Worm (Caenorhabditis elegans) whole organism, L1 larva: Measurements from ENCODE around the gene F53C11.4.

Experiments
- C16A3.4 ChIP-seq: fragments of 150-350 bp; optimal IDR thresholded peaks from 2 replicates; lab custom pipeline; 2014; ENCODE audit warnings: missing biosample characterization, missing genetic modification characterization
- F16B12.6 ChIP-seq: fragments of 150-350 bp; optimal IDR thresholded peaks from 2 replicates; lab custom pipeline; 2014; ENCODE audit warnings: missing biosample characterization, missing genetic modification characterization
- Y116A8C.19 ChIP-seq: sonication (generic microtip); optimal IDR thresholded peaks from 2 replicates; lab custom pipeline; 2016; ENCODE audit warnings: missing compliant biosample characterization, missing genetic modification characterization, borderline replicate concordance
- aha-1 ChIP-seq: fragments of 150-350 bp; optimal IDR thresholded peaks from 2 replicates; lab custom pipeline; 2014; ENCODE audit warnings: missing biosample characterization, missing genetic modification characterization
- aly-2 ChIP-seq: fragments of 150-350 bp; optimal IDR thresholded peaks from 2 replicates; lab custom pipeline; 2014; ENCODE audit warnings: missing biosample characterization, missing genetic modification characterization
- blmp-1 ChIP-seq: fragments of 150-350 bp; optimal IDR thresholded peaks from 2 replicates; lab custom pipeline; 2014; ENCODE audit warnings: missing biosample characterization, missing genetic modification characterization
- ceh-90 ChIP-seq: sonication (generic microtip); optimal IDR thresholded peaks from 2 replicates; lab custom pipeline; 2016; ENCODE audit warnings: missing genetic modification characterization, missing compliant biosample characterization
- ces-1 ChIP-seq: fragments of 150-350 bp; optimal IDR thresholded peaks from 2 replicates; lab custom pipeline; 2014; ENCODE audit warnings: missing biosample characterization, missing genetic modification reagents, missing genetic modification characterization
- dpl-1 ChIP-seq, 3 experiments: fragments of 150-350 bp in 2 of 3; sonication (generic microtip) in 1 of 3; optimal IDR thresholded peaks; 2 replicates each; lab custom pipeline; 2014 to 2017; ENCODE audit warnings: missing biosample characterization in 3 of 3, missing genetic modification characterization in 3 of 3, missing genetic modification reagents in 3 of 3
- egl-13 ChIP-seq: sonication (generic microtip); optimal IDR thresholded peaks from 2 replicates; lab custom pipeline; 2016; ENCODE audit warnings: missing genotype, missing genetic modification reagents, missing genetic modification characterization, missing compliant biosample characterization
- elt-3 ChIP-seq, 6 experiments: fragments of 150-350 bp in 1 of 6; sonication (generic microtip); optimal IDR thresholded peaks; 2 replicates each; lab custom pipeline; 2017 to 2018; ENCODE audit warnings: missing biosample characterization in 6 of 6, missing genetic modification characterization in 6 of 6, inconsistent platforms in 1 of 6
- ets-5 ChIP-seq: fragments of 200-800 bp; sonication (Bioruptor generic); IDR thresholded peaks from 2 replicates; pipeline ENCODE4 v1.3.6; 2022; ENCODE audit warnings: missing genetic modification characterization, missing compliant biosample characterization
- fkh-10 ChIP-seq: sonication (generic microtip); optimal IDR thresholded peaks from 2 replicates; lab custom pipeline; 2017; ENCODE audit warnings: missing biosample characterization, missing genetic modification reagents, missing genetic modification characterization
- fkh-4 ChIP-seq: sonication (generic microtip); optimal IDR thresholded peaks from 2 replicates; lab custom pipeline; 2016; ENCODE audit warnings: missing compliant biosample characterization, missing genetic modification characterization, borderline replicate concordance
- fkh-8 ChIP-seq: sonication (generic microtip); optimal IDR thresholded peaks from 2 replicates; lab custom pipeline; 2016; ENCODE audit warnings: mild to moderate bottlenecking, missing genetic modification characterization, missing compliant biosample characterization
- grh-1 ChIP-seq: fragments of 200-800 bp; sonication (Bioruptor generic); IDR thresholded peaks from 2 replicates; pipeline ENCODE4 v1.3.6; 2022; ENCODE audit warnings: missing genetic modification reagents, missing genetic modification characterization, missing compliant biosample characterization
- hlh-17 ChIP-seq: fragments of 200-800 bp; sonication (Bioruptor generic); optimal IDR thresholded peaks from 2 replicates; lab custom pipeline; 2018; ENCODE audit warnings: missing genetic modification characterization, mild to moderate bottlenecking, missing compliant biosample characterization, moderate library complexity, borderline replicate concordance
- isw-1 ChIP-seq: fragments of 200-800 bp; sonication (Bioruptor generic); IDR thresholded peaks from 2 replicates; pipeline ENCODE4 v1.3.6; 2022; ENCODE audit warnings: missing genetic modification characterization, missing compliant biosample characterization
- jun-1 ChIP-seq: fragments of 150-350 bp; optimal IDR thresholded peaks from 2 replicates; lab custom pipeline; 2014; ENCODE audit warnings: missing biosample characterization, missing genetic modification reagents, missing genetic modification characterization
- lin-13 ChIP-seq: fragments of 150-350 bp; optimal IDR thresholded peaks from 2 replicates; lab custom pipeline; 2014; ENCODE audit warnings: missing biosample characterization, missing genetic modification reagents, missing genetic modification characterization
- lin-14 ChIP-seq: fragments of 200-800 bp; sonication (Bioruptor generic); optimal IDR thresholded peaks from 2 replicates; lab custom pipeline; 2018; ENCODE audit warnings: mild to moderate bottlenecking, missing genetic modification characterization, moderate library complexity, missing compliant biosample characterization
- lin-15B ChIP-seq: fragments of 150-350 bp; sonication (generic microtip); optimal IDR thresholded peaks from 3 replicates; lab custom pipeline; 2014; ENCODE audit warnings: missing biosample characterization, missing genetic modification characterization
- lin-39 ChIP-seq: fragments of 150-350 bp; optimal IDR thresholded peaks from 2 replicates; lab custom pipeline; 2014; ENCODE audit warnings: missing biosample characterization, missing genetic modification reagents, missing genetic modification characterization
- lsy-2 ChIP-seq, 2 experiments: fragments of 150-350 bp; optimal IDR thresholded peaks; 2 replicates each; lab custom pipeline; 2014; ENCODE audit warnings: missing biosample characterization in 2 of 2, missing genetic modification characterization in 2 of 2
- mdl-1 ChIP-seq, 2 experiments: fragments of 150-350 bp; optimal IDR thresholded peaks; 2 replicates each; lab custom pipeline; 2014 to 2017; ENCODE audit warnings: missing biosample characterization in 2 of 2, missing genetic modification characterization in 2 of 2, inconsistent platforms in 1 of 2
- mep-1 ChIP-seq: fragments of 150-350 bp; optimal IDR thresholded peaks from 2 replicates; lab custom pipeline; 2014; ENCODE audit warnings: missing biosample characterization, missing genetic modification characterization
- nhr-12 ChIP-seq: sonication (generic microtip); optimal IDR thresholded peaks from 2 replicates; lab custom pipeline; 2017; ENCODE audit warnings: missing biosample characterization, missing genetic modification characterization
- nhr-19 ChIP-seq: fragments of 200-800 bp; sonication (Bioruptor generic); conservative IDR thresholded peaks from 2 replicates; pipeline ENCODE4 v1.3.6; 2022; ENCODE audit warnings: missing genetic modification characterization, missing compliant biosample characterization
- nhr-237 ChIP-seq: fragments of 150-350 bp; optimal IDR thresholded peaks from 2 replicates; lab custom pipeline; 2014; ENCODE audit warnings: missing biosample characterization, missing genetic modification characterization
- nhr-47 ChIP-seq: sonication (generic microtip); optimal IDR thresholded peaks from 2 replicates; lab custom pipeline; 2016; ENCODE audit warnings: mild to moderate bottlenecking, missing genetic modification characterization, moderate library complexity, missing compliant biosample characterization
- nhr-71 ChIP-seq: sonication (generic microtip); optimal IDR thresholded peaks from 2 replicates; lab custom pipeline; 2016; ENCODE audit warnings: mild to moderate bottlenecking, missing genetic modification characterization, moderate library complexity, missing compliant biosample characterization
- nhr-77 ChIP-seq: fragments of 150-350 bp; optimal IDR thresholded peaks from 2 replicates; lab custom pipeline; 2014; ENCODE audit warnings: missing biosample characterization, missing genetic modification characterization
- nhr-84 ChIP-seq: sonication (generic microtip); optimal IDR thresholded peaks from 2 replicates; lab custom pipeline; 2017; ENCODE audit warnings: missing biosample characterization, missing genetic modification characterization
- pax-3 ChIP-seq: fragments of 200-800 bp; sonication (Bioruptor generic); optimal IDR thresholded peaks from 2 replicates; lab custom pipeline; 2018; ENCODE audit warnings: mild to moderate bottlenecking, missing genetic modification characterization, moderate library complexity, missing compliant biosample characterization
- skn-1 ChIP-seq: fragments of 150-350 bp; optimal IDR thresholded peaks from 2 replicates; lab custom pipeline; 2014; ENCODE audit warnings: missing biosample characterization, missing genetic modification characterization
- snpc-4 ChIP-seq: fragments of 150-350 bp; optimal IDR thresholded peaks from 2 replicates; lab custom pipeline; 2014; ENCODE audit warnings: missing biosample characterization, missing genetic modification characterization
- snu-23 ChIP-seq: sonication (generic microtip); optimal IDR thresholded peaks from 2 replicates; lab custom pipeline; 2016; ENCODE audit warnings: missing genetic modification characterization, missing compliant biosample characterization
- sox-4 ChIP-seq: sonication (generic microtip); optimal IDR thresholded peaks from 2 replicates; lab custom pipeline; 2016; ENCODE audit warnings: missing genetic modification characterization, missing compliant biosample characterization
- sup-37 ChIP-seq: fragments of 200-800 bp; sonication (Bioruptor generic); optimal IDR thresholded peaks from 2 replicates; lab custom pipeline; 2018; ENCODE audit warnings: mild to moderate bottlenecking, missing genetic modification characterization, missing compliant biosample characterization
- swsn-7 ChIP-seq: sonication (generic microtip); optimal IDR thresholded peaks from 2 replicates; lab custom pipeline; 2016; ENCODE audit warnings: missing genetic modification characterization, missing compliant biosample characterization
- unc-130 ChIP-seq: fragments of 150-350 bp; optimal IDR thresholded peaks from 2 replicates; lab custom pipeline; 2017; ENCODE audit warnings: missing biosample characterization, missing genetic modification characterization, inconsistent platforms
- unc-30 ChIP-seq: sonication (generic microtip); optimal IDR thresholded peaks from 2 replicates; lab custom pipeline; 2017; ENCODE audit warnings: missing biosample characterization, missing genetic modification characterization
- unc-62 ChIP-seq: fragments of 150-350 bp; optimal IDR thresholded peaks from 2 replicates; lab custom pipeline; 2014; ENCODE audit warnings: missing biosample characterization, missing genetic modification reagents, missing genetic modification characterization
- unc-86 ChIP-seq: sonication (generic microtip); optimal IDR thresholded peaks from 2 replicates; lab custom pipeline; 2016; ENCODE audit warnings: missing genetic modification characterization, missing compliant biosample characterization
- vab-15 ChIP-seq: sonication (generic microtip); optimal IDR thresholded peaks from 2 replicates; lab custom pipeline; 2017; ENCODE audit warnings: missing genotype, mild to moderate bottlenecking, missing genetic modification characterization, missing compliant biosample characterization
- xbp-1 ChIP-seq: sonication (generic microtip); optimal IDR thresholded peaks from 2 replicates; lab custom pipeline; 2016; ENCODE audit warnings: missing genetic modification characterization, missing compliant biosample characterization
- zag-1 ChIP-seq: fragments of 150-350 bp; optimal IDR thresholded peaks from 2 replicates; lab custom pipeline; 2014; ENCODE audit warnings: missing biosample characterization, missing genetic modification characterization
- zip-4 ChIP-seq: fragments of 200-800 bp; sonication (Bioruptor generic); optimal IDR thresholded peaks from 2 replicates; lab custom pipeline; 2018; ENCODE audit warnings: mild to moderate bottlenecking, missing genetic modification characterization, moderate library complexity, missing compliant biosample characterization
- ztf-4 ChIP-seq: fragments of 150-350 bp; optimal IDR thresholded peaks from 2 replicates; lab custom pipeline; 2014; ENCODE audit warnings: missing biosample characterization, missing genetic modification characterization

Gene F53C11.4

DNA sequence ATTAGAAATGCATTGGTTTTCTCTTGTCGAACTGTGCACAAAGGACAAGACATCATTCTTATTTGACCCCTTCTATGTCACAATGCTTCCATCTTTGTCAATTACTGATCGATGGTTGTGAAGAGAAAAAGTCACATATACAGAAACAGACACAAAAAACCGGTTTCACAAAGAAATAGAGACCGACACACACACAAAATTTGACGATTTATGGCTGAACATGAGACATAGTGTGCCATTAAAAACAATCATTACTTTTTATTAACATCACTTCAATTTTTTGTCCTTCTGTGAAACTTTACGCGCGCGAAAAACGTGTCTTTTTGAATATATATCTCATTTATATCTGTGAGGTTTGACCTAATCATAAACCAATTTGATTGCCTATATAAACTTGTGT, 3.4 kb upstream of the F53C11.4 start (continued):
- TF ChIP-seq grh-1 = peak; percentile 91
- TF ChIP-seq blmp-1 (tag; lab: Kevin White, UChicago) = peak; percentile 54
- TF ChIP-seq nhr-71 (tag; lab: Kevin White, UChicago) = peak; percentile 60
- TF ChIP-seq lsy-2 (tag; optimal IDR thresholded peaks at IDR 0.05; lab: Kevin White, UChicago) = peak in 1 of 2 experiments; percentile 58
- TF ChIP-seq unc-86 (tag; lab: Kevin White, UChicago) = peak; percentile 4
- TF ChIP-seq egl-13 = no peak
- peak; percentile 41; the same call in 1 of the 2 replicates for TF ChIP-seq nhr-19 (GFP tag; lab: Robert Waterston, UW)

DNA sequence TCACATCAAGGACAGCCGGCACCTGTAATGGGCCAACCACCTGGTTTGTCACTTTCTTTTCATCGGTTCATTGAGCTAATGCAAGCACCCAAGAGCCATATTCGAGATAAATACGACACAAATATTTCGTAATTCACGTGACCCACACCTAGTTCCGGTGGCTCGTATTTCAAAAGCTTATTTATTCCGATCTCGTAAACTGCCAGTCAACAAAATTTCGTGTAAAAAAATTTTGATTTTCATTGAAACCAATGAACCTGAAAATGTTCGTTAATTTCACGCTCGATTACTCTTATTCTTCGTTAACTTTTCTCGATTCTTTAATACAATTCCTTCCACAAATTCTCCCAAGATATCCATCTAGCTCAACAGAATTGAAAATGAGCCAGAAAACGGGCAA, 3.0 kb upstream of the F53C11.4 start:
- TF ChIP-seq vab-15 = no peak
- peak; percentile 6 for TF ChIP-seq fkh-8 (tag; lab: Kevin White, UChicago)

DNA sequence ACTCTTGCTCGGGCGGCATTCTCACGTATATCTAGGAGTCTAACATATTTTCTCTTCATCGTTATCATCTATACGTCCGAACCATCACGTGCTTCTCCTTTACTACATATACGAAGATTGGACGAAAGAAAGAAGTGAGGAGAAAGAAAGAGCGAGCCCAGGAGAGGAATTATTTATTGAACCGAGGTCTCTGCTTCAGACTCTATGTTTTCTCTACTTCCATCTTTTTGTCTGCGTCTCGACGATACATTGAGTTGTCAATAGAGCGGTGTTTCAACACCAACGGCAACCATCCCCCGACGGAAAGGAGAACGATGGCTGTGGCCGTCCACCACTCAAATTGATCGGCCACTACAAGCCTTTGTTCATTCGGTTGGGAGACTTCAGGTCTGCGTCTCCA, 2.2 kb upstream of the F53C11.4 start:
- peak; percentile 89 for TF ChIP-seq C16A3.4 (tag; lab: Kevin White, UChicago)
- TF ChIP-seq ztf-4 = peak; percentile 76
- TF ChIP-seq unc-130 (tag; lab: Kevin White, UChicago) = peak; percentile 89
- TF ChIP-seq lin-14 (GFP tag; lab: Kevin White, UChicago) = peak; percentile 98
- peak; percentile 85 for TF ChIP-seq fkh-8 (tag; lab: Kevin White, UChicago)
- peak; percentile 70 for TF ChIP-seq isw-1 (GFP tag; lab: Robert Waterston, UW)
- peak; percentile 87 for TF ChIP-seq pax-3 (tag; lab: Kevin White, UChicago)
- no peak for TF ChIP-seq aha-1 (tag; lab: Kevin White, UChicago)
- TF ChIP-seq grh-1 = peak; percentile 55
- peak; percentile 87 for TF ChIP-seq nhr-77 (tag; lab: Kevin White, UChicago)
- no peak for TF ChIP-seq nhr-84 (tag; lab: Kevin White, UChicago)
- TF ChIP-seq snu-23 (GFP tag; lab: Kevin White, UChicago) = peak; percentile 93
- TF ChIP-seq sox-4 (tag; lab: Kevin White, UChicago) = peak; percentile 60
- no peak for TF ChIP-seq sup-37 (GFP tag; lab: Kevin White, UChicago)
- no peak for TF ChIP-seq ces-1 (GFP tag; lab: Kevin White, UChicago)
- TF ChIP-seq hlh-17 = no peak
- TF ChIP-seq skn-1 = peak; percentile 63
- peak; percentile 39 for TF ChIP-seq snpc-4
- TF ChIP-seq elt-3 (tag; optimal IDR thresholded peaks at IDR 0.05; lab: Kevin White, UChicago) = peak in 2 of 6 experiments; percentile 53 to 54
- peak; percentile 34 for TF ChIP-seq aly-2 (tag; lab: Kevin White, UChicago)
- peak; percentile 16 for TF ChIP-seq zip-4 (GFP tag; lab: Kevin White, UChicago)
- TF ChIP-seq ceh-90 (tag; lab: Kevin White, UChicago) = no peak
- TF ChIP-seq xbp-1 (tag; lab: Kevin White, UChicago) = peak; percentile 70
- TF ChIP-seq dpl-1 (GFP tag; optimal IDR thresholded peaks at IDR 0.05; lab: Kevin White, UChicago) = peak; percentile 30 to 76 (median 65)
- peak; percentile 19 for TF ChIP-seq F16B12.6 (tag; lab: Kevin White, UChicago)
- TF ChIP-seq unc-30 (tag; lab: Kevin White, UChicago) = no peak
- TF ChIP-seq nhr-47 = peak; percentile 83
- peak; percentile 81 for TF ChIP-seq swsn-7 (tag; lab: Kevin White, UChicago)
- no peak for TF ChIP-seq Y116A8C.19 (tag; lab: Kevin White, UChicago)
- peak; percentile 77 for TF ChIP-seq egl-13
- TF ChIP-seq lin-15B (tag; lab: Kevin White, UChicago) = peak; percentile 88
- no peak for TF ChIP-seq nhr-12 (tag; lab: Kevin White, UChicago)
- TF ChIP-seq unc-62 (GFP tag; lab: Kevin White, UChicago) = no peak
- peak; percentile 74 for TF ChIP-seq lin-13 (GFP tag; lab: Kevin White, UChicago)
- TF ChIP-seq fkh-4 (tag; lab: Kevin White, UChicago) = no peak
- TF ChIP-seq jun-1 = peak; percentile 65
- peak; percentile 21 for TF ChIP-seq fkh-10 (GFP tag; lab: Kevin White, UChicago)
- peak; percentile 60 for TF ChIP-seq nhr-237 (tag; lab: Kevin White, UChicago)
- no peak for TF ChIP-seq ets-5
- no peak for TF ChIP-seq zag-1 (tag; lab: Kevin White, UChicago)
- peak; percentile 49 for TF ChIP-seq lin-39 (tag; lab: Kevin White, UChicago)
- peak; percentile 95 for TF ChIP-seq nhr-71 (tag; lab: Kevin White, UChicago)
- peak; percentile 77 for TF ChIP-seq mep-1 (tag; lab: Kevin White, UChicago)
- peak in 1 of 2 experiments; percentile 77 for TF ChIP-seq mdl-1 (tag; optimal IDR thresholded peaks at IDR 0.05; lab: Kevin White, UChicago)
